Fruit fly (Drosophila melanogaster): ENCODE measurements around the gene zetaCOP.

- no peak for TF ChIP-seq Abd-B (GFP tag; optimal IDR thresholded peaks at IDR 0.05)
- TF ChIP-seq Sp1 (GFP tag; optimal IDR thresholded peaks at IDR 0.05) = no peak
- TF ChIP-seq GATAd (GFP tag; optimal IDR thresholded peaks at IDR 0.05) = no peak
- TF ChIP-seq jim (GFP tag; optimal IDR thresholded peaks at IDR 0.05) = no peak
- TF ChIP-seq psq (GFP tag; optimal IDR thresholded peaks at IDR 0.05) = no peak
- TF ChIP-seq brk (GFP tag; optimal IDR thresholded peaks at IDR 0.05) = no peak
- no peak for TF ChIP-seq br (GFP tag; optimal IDR thresholded peaks at IDR 0.05)
- no peak for TF ChIP-seq Myc (optimal IDR thresholded peaks at IDR 0.05)
- no peak for TF ChIP-seq rgr (GFP tag; optimal IDR thresholded peaks at IDR 0.05)
- no peak for TF ChIP-seq Hnf4 (GFP tag; optimal IDR thresholded peaks at IDR 0.05)
Observed at dm6 chr3L:16659099-16659498, 14.3 kb downstream of the zetaCOP start.
